Fruit fly (Drosophila melanogaster) whole organism, pupa: Measurements from ENCODE around the gene CG33557.

ENCODE experiments used
- CG10348 ChIP-seq: fragments of 200-800 bp; sonication (Bioruptor generic); IDR thresholded peaks from 2 replicates; pipeline ENCODE4 v1.3.6; 2022; ENCODE audit warnings: missing biosample characterization, missing genetic modification characterization
- CG12605 ChIP-seq: fragments of 200-800 bp; sonication (Bioruptor generic); IDR thresholded peaks from 2 replicates; pipeline ENCODE4 v1.3.6; 2022; ENCODE audit warnings: missing biosample characterization, missing genetic modification characterization
- CG13204 ChIP-seq: fragments of 200-800 bp; sonication (Bioruptor generic); optimal IDR thresholded peaks from 2 replicates; lab custom pipeline; 2018; ENCODE audit warnings: missing biosample characterization, mild to moderate bottlenecking, missing genetic modification characterization, moderate library complexity
- CG14655 ChIP-seq: fragments of 200-800 bp; sonication (Bioruptor generic); optimal IDR thresholded peaks from 3 replicates; lab custom pipeline; 2017; ENCODE audit warnings: mild to moderate bottlenecking, missing biosample characterization, missing genetic modification reagents, missing genetic modification characterization
- CG15710 ChIP-seq: fragments of 200-800 bp; sonication (Bioruptor generic); optimal IDR thresholded peaks from 2 replicates; lab custom pipeline; 2018; ENCODE audit warnings: missing biosample characterization, mild to moderate bottlenecking, missing genetic modification characterization, moderate library complexity
- CG17806 ChIP-seq: fragments of 200-800 bp; sonication (Bioruptor generic); optimal IDR thresholded peaks from 2 replicates; lab custom pipeline; 2018; ENCODE audit warnings: missing biosample characterization, mild to moderate bottlenecking, missing genetic modification characterization, moderate library complexity
- CG32121 ChIP-seq: fragments of 200-800 bp; sonication (Bioruptor generic); IDR thresholded peaks from 2 replicates; pipeline ENCODE4 v1.3.6; 2022; ENCODE audit warnings: missing biosample characterization, missing genetic modification characterization
- CG34367 ChIP-seq: fragments of 200-800 bp; sonication (Bioruptor generic); optimal IDR thresholded peaks from 2 replicates; lab custom pipeline; 2018; ENCODE audit warnings: missing biosample characterization, mild to moderate bottlenecking, missing genetic modification characterization
- CG4496 ChIP-seq: fragments of 200-800 bp; sonication (Bioruptor generic); IDR thresholded peaks from 3 replicates; pipeline ENCODE4 v1.3.6; 2022; ENCODE audit warnings: missing biosample characterization, missing genetic modification characterization
- CG8159 ChIP-seq: fragments of 200-800 bp; sonication (Bioruptor generic); optimal IDR thresholded peaks from 3 replicates; lab custom pipeline; 2018; ENCODE audit warnings: missing biosample characterization, mild to moderate bottlenecking, missing genetic modification characterization, moderate library complexity
- CG8301 ChIP-seq: fragments of 200-800 bp; sonication (Bioruptor generic); optimal IDR thresholded peaks from 2 replicates; lab custom pipeline; 2018; ENCODE audit warnings: missing biosample characterization, mild to moderate bottlenecking, missing genetic modification characterization
- CG9948 ChIP-seq: fragments of 200-800 bp; sonication (Bioruptor generic); optimal IDR thresholded peaks from 2 replicates; lab custom pipeline; 2018; ENCODE audit warnings: missing biosample characterization, mild to moderate bottlenecking, missing genetic modification characterization, moderate library complexity
- D1 ChIP-seq: fragments of 200-800 bp; sonication (Bioruptor generic); optimal IDR thresholded peaks from 2 replicates; lab custom pipeline; 2018; ENCODE audit warnings: missing biosample characterization, mild to moderate bottlenecking, missing genetic modification characterization, moderate library complexity
- EcR ChIP-seq: fragments of 200-800 bp; sonication (Bioruptor generic); optimal IDR thresholded peaks from 3 replicates; lab custom pipeline; 2019; ENCODE audit warnings: missing biosample characterization, missing genetic modification characterization, mild to moderate bottlenecking, moderate library complexity, missing genetic modification reagents
- Ets98B ChIP-seq: fragments of 200-800 bp; sonication (Bioruptor generic); IDR thresholded peaks from 2 replicates; pipeline ENCODE4 v1.3.6; 2022; ENCODE audit warnings: missing biosample characterization, missing genetic modification characterization
- Pif1A ChIP-seq: fragments of 200-800 bp; sonication (Bioruptor generic); optimal IDR thresholded peaks from 3 replicates; lab custom pipeline; 2016; ENCODE audit warnings: missing biosample characterization, missing genetic modification characterization
- Pif1B ChIP-seq: fragments of 200-800 bp; sonication (Bioruptor generic); optimal IDR thresholded peaks from 3 replicates; lab custom pipeline; 2016; ENCODE audit warnings: missing biosample characterization, missing genetic modification characterization
- Snoo ChIP-seq: fragments of 200-800 bp; sonication (Bioruptor generic); optimal IDR thresholded peaks from 3 replicates; lab custom pipeline; 2017; ENCODE audit warnings: missing biosample characterization, mild to moderate bottlenecking, missing genetic modification characterization, inconsistent platforms
- fd96Ca ChIP-seq: fragments of 200-800 bp; sonication (Bioruptor generic); IDR thresholded peaks from 3 replicates; pipeline ENCODE4 v1.3.6; 2022; ENCODE audit warnings: missing biosample characterization, missing genetic modification characterization
- gl ChIP-seq: fragments of 200-800 bp; sonication (Bioruptor generic); optimal IDR thresholded peaks from 2 replicates; lab custom pipeline; 2018; ENCODE audit warnings: missing biosample characterization, mild to moderate bottlenecking, missing genetic modification characterization
- rn ChIP-seq: fragments of 200-800 bp; sonication (Bioruptor generic); IDR thresholded peaks from 2 replicates; pipeline ENCODE4 v1.3.6; 2022; ENCODE audit warnings: missing biosample characterization, missing genetic modification characterization

Gene CG33557

DNA sequence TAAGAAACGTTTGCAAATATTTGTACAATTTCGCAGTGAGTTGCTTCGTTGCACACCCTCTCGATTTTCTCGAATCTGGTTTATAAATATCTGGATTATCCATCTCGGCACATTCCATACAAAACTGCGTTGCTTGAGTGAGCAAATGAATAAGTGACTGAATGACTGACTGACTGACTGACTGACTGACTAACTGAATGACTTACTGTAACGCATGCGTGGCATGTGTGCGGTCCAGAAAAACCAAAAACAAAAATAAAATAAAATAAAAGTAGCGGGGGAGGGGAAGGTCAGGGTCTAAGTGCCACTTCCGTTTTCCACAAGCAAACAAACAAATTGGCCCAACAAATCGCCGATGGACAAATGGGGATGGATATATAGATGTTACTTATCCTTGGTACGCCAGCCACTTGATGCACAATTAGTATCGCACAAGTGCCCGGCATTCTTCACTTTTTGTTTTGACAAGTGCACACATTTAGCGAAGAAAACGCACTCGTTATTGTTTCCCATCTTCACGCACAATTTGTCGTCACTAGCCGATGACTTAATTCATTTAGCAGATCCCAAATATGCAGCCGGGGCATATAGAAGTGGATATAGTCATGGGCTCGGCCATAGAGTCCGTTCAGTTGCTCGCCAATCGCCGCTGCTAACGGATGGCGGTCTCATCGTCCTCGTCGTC is at the start of gene CG33557:
TSS of gene CG33557 (plus strand) at position 635 of the 685 bp plus-strand sequence.
- no peak for TF ChIP-seq Pif1B
- no peak for TF ChIP-seq CG10348 (GFP tag; lab: Robert Waterston, UW)
- no peak for TF ChIP-seq D1 (tag; lab: Kevin White, UChicago)
- no peak for TF ChIP-seq CG34367 (tag; lab: Kevin White, UChicago)
- TF ChIP-seq CG9948 (tag; lab: Kevin White, UChicago), result no peak
- TF ChIP-seq rn (GFP tag; lab: Robert Waterston, UW), result no peak
- no peak for TF ChIP-seq Pif1A (GFP tag; lab: Kevin White, UChicago)
- TF ChIP-seq CG4496 (GFP tag; lab: Robert Waterston, UW), result no peak
- no peak for TF ChIP-seq gl (tag; lab: Kevin White, UChicago)
- TF ChIP-seq fd96Ca (GFP tag; lab: Robert Waterston, UW), result no peak
- TF ChIP-seq CG14655 (GFP tag; lab: Kevin White, UChicago), result no peak
- no peak for TF ChIP-seq CG8301
- TF ChIP-seq Snoo (tag; lab: Kevin White, UChicago), result no peak
- TF ChIP-seq EcR (GFP tag; lab: Kevin White, UChicago), result no peak
- TF ChIP-seq CG15710 (tag; lab: Kevin White, UChicago), result no peak
- TF ChIP-seq CG8159, result no peak
- TF ChIP-seq CG32121 (GFP tag; lab: Robert Waterston, UW), result no peak
- no peak for TF ChIP-seq Ets98B (GFP tag; lab: Robert Waterston, UW)
- no peak for TF ChIP-seq CG17806 (tag; lab: Kevin White, UChicago)
- no peak for TF ChIP-seq CG13204 (GFP tag; lab: Kevin White, UChicago)

DNA sequence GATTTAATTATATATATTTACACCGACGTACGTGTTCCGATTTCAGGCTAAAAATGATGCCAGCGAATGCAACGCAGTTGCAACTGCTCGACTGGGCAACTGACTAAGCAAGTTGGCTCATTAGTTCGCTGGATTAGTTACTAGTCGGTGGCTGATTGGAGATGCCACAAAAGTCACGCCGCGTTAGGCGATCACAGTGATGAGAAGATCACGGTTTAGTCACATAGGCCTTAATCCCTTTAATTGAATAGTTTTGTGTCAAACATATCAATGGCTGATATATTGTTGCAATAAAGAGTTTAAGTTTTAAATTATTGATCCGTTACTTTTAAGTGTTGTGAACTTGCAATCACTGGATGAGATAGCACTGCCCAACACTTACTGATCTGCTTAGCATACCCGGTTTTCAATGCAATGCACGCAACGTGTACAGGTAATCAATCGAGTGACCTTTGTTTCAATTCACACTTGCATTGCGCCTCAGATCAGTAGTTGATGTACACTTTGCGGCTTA is 44.2 kb upstream of the CG33557 start, which contains the start of the genes CG1791 and CG1889:
TSS of gene CG1791 (minus strand) at position 101 of the 514 bp plus-strand sequence.
TSS of gene CG1889 (plus strand) at position 464 of the 514 bp plus-strand sequence.
- TF ChIP-seq rn (GFP tag; lab: Robert Waterston, UW), result no peak

DNA sequence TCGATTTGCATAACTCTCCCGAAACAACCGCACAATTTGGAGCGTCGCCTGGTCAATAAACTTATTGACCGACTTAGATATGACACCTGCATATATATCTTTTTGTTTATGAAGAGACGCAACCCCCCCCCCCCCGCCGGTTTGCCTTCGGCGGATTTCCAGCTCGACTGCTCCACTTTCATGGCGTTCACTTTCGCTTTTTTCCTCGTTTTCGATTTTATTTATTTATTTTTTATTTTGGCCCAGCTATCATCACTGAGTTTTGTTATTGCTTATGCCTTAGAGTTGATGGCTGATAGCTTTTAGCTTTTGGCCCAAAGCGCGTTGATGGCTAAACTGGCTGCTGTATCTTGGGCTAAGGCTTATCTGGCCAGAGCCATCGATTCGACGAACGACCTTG is 33.0 kb upstream of the CG33557 start:
- no peak for TF ChIP-seq CG13204 (GFP tag; lab: Kevin White, UChicago)

DNA sequence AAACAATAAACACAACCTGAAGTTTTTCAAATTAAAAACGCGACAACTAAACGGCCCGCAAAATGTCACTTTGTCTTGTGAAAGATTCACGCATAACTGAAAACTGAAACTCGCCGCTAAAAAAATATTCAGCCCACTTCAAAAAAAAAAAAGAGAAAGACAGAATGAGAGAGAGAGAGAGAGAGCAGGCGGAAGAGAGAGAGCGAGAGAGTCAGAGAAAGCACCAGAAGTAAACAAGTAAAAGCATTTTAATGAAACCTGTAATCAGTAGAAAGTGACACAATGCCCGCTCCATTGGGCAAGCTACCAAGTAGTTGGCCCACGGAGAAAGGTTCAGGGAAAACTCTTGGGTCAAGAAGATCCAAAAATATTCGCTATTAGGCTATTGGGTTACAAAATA is 31.7 kb upstream of the CG33557 start, which contains the start of gene CG43386:
TSS of gene CG43386 (minus strand) at position 101 of the 400 bp plus-strand sequence.
- TF ChIP-seq CG10348 (GFP tag; lab: Robert Waterston, UW) (no peak), D1 (tag; lab: Kevin White, UChicago) (no peak), Snoo (tag; lab: Kevin White, UChicago) (no peak), CG4496 (GFP tag; lab: Robert Waterston, UW) (no peak), CG32121 (GFP tag; lab: Robert Waterston, UW) (no peak), CG8159 (no peak), CG8301 (no peak), Pif1A (GFP tag; lab: Kevin White, UChicago) (no peak), CG17806 (tag; lab: Kevin White, UChicago) (no peak), gl (tag; lab: Kevin White, UChicago) (no peak), CG12605 (GFP tag; lab: Robert Waterston, UW) (no peak)

DNA sequence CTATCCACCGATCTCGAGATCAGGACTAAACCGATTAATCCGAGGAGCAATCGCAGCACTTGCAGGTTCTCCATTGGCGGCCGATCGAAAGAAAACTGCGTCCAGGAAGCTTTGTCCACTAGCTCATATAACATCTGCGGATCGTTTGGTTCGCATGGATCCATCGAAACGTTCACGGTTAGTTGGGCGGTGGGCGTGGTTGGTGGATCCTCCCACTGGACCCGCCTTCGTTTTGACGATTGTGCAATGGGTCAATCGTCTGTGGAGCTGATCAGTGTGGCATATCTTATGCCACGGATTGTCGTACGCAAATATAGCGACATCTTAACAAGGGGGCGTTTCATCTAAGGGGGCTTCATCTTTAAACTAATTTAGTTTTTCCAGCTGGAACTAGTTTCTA is 28.5 kb upstream of the CG33557 start, which contains the start of gene CG15252:
TSS of gene CG15252 (minus strand) at position 101 of the 400 bp plus-strand sequence.
- TF ChIP-seq CG17806 (tag; lab: Kevin White, UChicago) (no peak), CG9948 (tag; lab: Kevin White, UChicago) (no peak)

DNA sequence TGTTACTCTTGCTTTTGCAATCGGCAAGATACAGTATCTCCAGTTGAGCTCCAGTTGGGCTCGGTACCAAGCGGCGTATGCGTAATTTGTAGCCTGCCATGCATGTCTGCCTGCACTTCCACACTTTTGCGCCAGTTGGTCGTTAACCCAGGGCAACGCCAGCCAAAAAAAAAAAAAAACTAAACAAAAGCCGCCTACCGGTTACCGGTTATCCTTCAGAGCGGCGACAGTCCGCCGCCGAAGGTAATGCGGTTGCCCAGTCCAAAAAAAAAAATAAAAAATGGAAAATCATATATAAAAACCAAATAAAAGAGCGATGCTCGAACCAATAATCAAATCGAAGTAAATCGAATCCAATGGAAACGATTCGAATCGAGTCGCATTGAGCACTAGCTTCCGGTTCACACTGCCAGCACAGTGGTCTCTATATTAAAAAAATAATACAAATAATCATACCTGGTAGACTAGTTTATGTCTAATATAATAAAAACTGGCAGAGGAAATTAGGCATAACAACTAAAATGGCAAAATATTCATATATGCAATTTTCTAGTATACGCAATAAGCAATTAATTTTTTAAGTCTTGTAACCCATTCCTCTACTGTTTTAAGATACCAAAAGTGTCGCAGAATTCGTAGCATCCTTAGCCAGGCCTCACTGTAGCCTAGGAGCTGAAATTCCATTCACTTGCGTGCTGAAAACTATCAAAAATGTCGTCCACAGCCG is 21.5 kb upstream of the CG33557 start:
- no peak for TF ChIP-seq rn (GFP tag; lab: Robert Waterston, UW)
- no peak for TF ChIP-seq fd96Ca (GFP tag; lab: Robert Waterston, UW)
- TF ChIP-seq Pif1B, result peak; percentile 25
- no peak for TF ChIP-seq CG10348 (GFP tag; lab: Robert Waterston, UW)
- TF ChIP-seq CG8301, result no peak
- TF ChIP-seq EcR (GFP tag; lab: Kevin White, UChicago), result peak; percentile 61
- no peak for TF ChIP-seq CG32121 (GFP tag; lab: Robert Waterston, UW)
- TF ChIP-seq D1 (tag; lab: Kevin White, UChicago), result no peak
- peak; percentile 72 for TF ChIP-seq CG8159
- TF ChIP-seq CG4496 (GFP tag; lab: Robert Waterston, UW), result 0 out of 3 replicates have a peak, but pooled peaks have one; percentile 16
- TF ChIP-seq CG15710 (tag; lab: Kevin White, UChicago), result peak; percentile 67
- TF ChIP-seq CG13204 (GFP tag; lab: Kevin White, UChicago), result no peak
- TF ChIP-seq CG14655 (GFP tag; lab: Kevin White, UChicago), result no peak
- TF ChIP-seq CG34367 (tag; lab: Kevin White, UChicago), result no peak
- TF ChIP-seq CG9948 (tag; lab: Kevin White, UChicago), result no peak
- no peak for TF ChIP-seq Pif1A (GFP tag; lab: Kevin White, UChicago)
- TF ChIP-seq CG17806 (tag; lab: Kevin White, UChicago), result no peak
- no peak for TF ChIP-seq gl (tag; lab: Kevin White, UChicago)
- no peak for TF ChIP-seq Snoo (tag; lab: Kevin White, UChicago)
- TF ChIP-seq Ets98B (GFP tag; lab: Robert Waterston, UW), result no peak
- TF ChIP-seq CG12605 (GFP tag; lab: Robert Waterston, UW), result no peak
